In genomic region chrX:1944245-1945114, dm6 we compare ENCODE assay signal across 1 fruit fly cellular context.
TF ChIP-seq lines count a peak whose summit lies in the region.

No protein-coding gene starts in this region.

TF ChIP-seq in whole organism, embryonic, 481 proteins besides CTCF, POLR2A, EP300 and RAD21 (continued from another document and continues in another):
- TF ChIP-seq Poxn (GFP tag; IDR thresholded peaks at IDR 0.05; lab: Robert Waterston, UW) (peak; percentile 22; the same call in 1 of the 2 replicates), CG2116 (GFP tag; optimal IDR thresholded peaks at IDR 0.05; lab: Kevin White, UChicago) (no peak), CG31388 (GFP tag; optimal IDR thresholded peaks at IDR 0.05; lab: Kevin White, UChicago) (no peak), CG15479 (GFP tag; optimal IDR thresholded peaks at IDR 0.05; lab: Kevin White, UChicago) (no peak), Scr (GFP tag; IDR thresholded peaks at IDR 0.05; lab: Robert Waterston, UW; ENCODE audit: partially characterized antibody) (no peak), dmrt11E (tag; optimal IDR thresholded peaks at IDR 0.05; lab: Kevin White, UChicago) (peak; percentile 40), ato (GFP tag; IDR thresholded peaks at IDR 0.05; lab: Robert Waterston, UW; ENCODE audit: partially characterized antibody) (no peak), lilli (GFP tag; optimal IDR thresholded peaks at IDR 0.05; lab: Kevin White, UChicago) (peak; percentile 42), CG34422 (GFP tag; IDR thresholded peaks at IDR 0.05; lab: Robert Waterston, UW) (peak; percentile 40; the same call in 2 of the 3 replicates), pita (GFP tag; optimal IDR thresholded peaks at IDR 0.05; lab: Kevin White, UChicago) (no peak), CG6791 (GFP tag; IDR thresholded peaks at IDR 0.05; lab: Robert Waterston, UW; ENCODE audit: partially characterized antibody) (no peak), CG3281 (GFP tag; optimal IDR thresholded peaks at IDR 0.05; lab: Kevin White, UChicago) (peak; percentile 35), CG15073 (GFP tag; optimal IDR thresholded peaks at IDR 0.05; lab: Kevin White, UChicago) (no peak), CG14050 (GFP tag; IDR thresholded peaks at IDR 0.05; lab: Robert Waterston, UW) (peak; percentile 31; the same call in 1 of the 3 replicates), CG12219 (GFP tag; optimal IDR thresholded peaks at IDR 0.05; lab: Kevin White, UChicago) (peak; percentile 30), pfk (GFP tag; optimal IDR thresholded peaks at IDR 0.05; lab: Kevin White, UChicago) (no peak), unpg (GFP tag; optimal IDR thresholded peaks at IDR 0.05; lab: Kevin White, UChicago) (peak; percentile 74), Doc2 (GFP tag; IDR thresholded peaks at IDR 0.05; lab: Robert Waterston, UW) (no peak), CG13123 (GFP tag; optimal IDR thresholded peaks at IDR 0.05; lab: Kevin White, UChicago) (peak; percentile 11), CG2678 (tag; optimal IDR thresholded peaks at IDR 0.05; lab: Kevin White, UChicago) (peak; percentile 60), jigr1 (GFP tag; IDR thresholded peaks at IDR 0.05; lab: Robert Waterston, UW) (0 out of 3 replicates have a peak, but pooled peaks have one; percentile 20), psq (GFP tag; optimal IDR thresholded peaks at IDR 0.05; lab: Kevin White, UChicago) (no peak), CG6854 (GFP tag; optimal IDR thresholded peaks at IDR 0.05; lab: Kevin White, UChicago) (no peak), nau (GFP tag; optimal IDR thresholded peaks at IDR 0.05; lab: Kevin White, UChicago) (no peak), Lhr (GFP tag; optimal IDR thresholded peaks at IDR 0.05; lab: Kevin White, UChicago) (no peak), CG3847 (GFP tag; IDR thresholded peaks at IDR 0.05; lab: Robert Waterston, UW) (peak; percentile 39; the same call in 1 of the 2 replicates), D19B (GFP tag; optimal IDR thresholded peaks at IDR 0.05; lab: Kevin White, UChicago) (no peak), lmd (GFP tag; IDR thresholded peaks at IDR 0.05; lab: Robert Waterston, UW) (peak; percentile 78), abd-A (tag; optimal IDR thresholded peaks at IDR 0.05; lab: Kevin White, UChicago) (peak; percentile 5), jing (GFP tag; optimal IDR thresholded peaks at IDR 0.05; lab: Kevin White, UChicago) (peak; percentile 9), sob (GFP tag; IDR thresholded peaks at IDR 0.05; lab: Robert Waterston, UW) (peak; percentile 54), scrt (GFP tag; optimal IDR thresholded peaks at IDR 0.05; lab: Kevin White, UChicago) (peak; percentile 46), sens-2 (GFP tag; IDR thresholded peaks at IDR 0.05; lab: Robert Waterston, UW) (no peak), CG12155 (GFP tag; optimal IDR thresholded peaks at IDR 0.05; lab: Kevin White, UChicago) (peak; percentile 35), CG8388 (GFP tag; optimal IDR thresholded peaks at IDR 0.05; lab: Kevin White, UChicago) (peak; percentile 62), CG14667 (GFP tag; IDR thresholded peaks at IDR 0.05; lab: Robert Waterston, UW) (peak; percentile 49), phol (tag; optimal IDR thresholded peaks at IDR 0.05; lab: Kevin White, UChicago) (peak; percentile 43), grau (tag; optimal IDR thresholded peaks at IDR 0.05; lab: Kevin White, UChicago) (peak; percentile 52), CG31224 (GFP tag; IDR thresholded peaks at IDR 0.05; lab: Robert Waterston, UW) (peak; percentile 40; the same call in 1 of the 2 replicates), CG7963 (GFP tag; IDR thresholded peaks at IDR 0.05; lab: Robert Waterston, UW; ENCODE audit: partially characterized antibody) (no peak), tap (tag; optimal IDR thresholded peaks at IDR 0.05; lab: Kevin White, UChicago) (no peak), HmgD (GFP tag; optimal IDR thresholded peaks at IDR 0.05; lab: Kevin White, UChicago) (no peak), CG11398 (GFP tag; optimal IDR thresholded peaks at IDR 0.05; lab: Kevin White, UChicago) (no peak), pb (GFP tag; optimal IDR thresholded peaks at IDR 0.05; lab: Kevin White, UChicago) (no peak), fu2 (GFP tag; optimal IDR thresholded peaks at IDR 0.05; lab: Kevin White, UChicago) (peak; percentile 42), CG8281 (tag; optimal IDR thresholded peaks at IDR 0.05; lab: Kevin White, UChicago) (no peak), CG14860 (GFP tag; IDR thresholded peaks at IDR 0.05; lab: Robert Waterston, UW; ENCODE audit: partially characterized antibody) (0 out of 3 replicates have a peak, but pooled peaks have one; percentile 11), CG11085 (GFP tag; IDR thresholded peaks at IDR 0.05; lab: Robert Waterston, UW) (peak; percentile 35; the same call in 1 of the 2 replicates), Atf3 (GFP tag; optimal IDR thresholded peaks at IDR 0.05; lab: Kevin White, UChicago) (peak; percentile 38), fd3F (GFP tag; optimal IDR thresholded peaks at IDR 0.05; lab: Kevin White, UChicago) (no peak), CG16779 (GFP tag; IDR thresholded peaks at IDR 0.05; lab: Robert Waterston, UW) (no peak), CG8478 (optimal IDR thresholded peaks at IDR 0.05; lab: Kevin White, UChicago) (no peak), grn (GFP tag; optimal IDR thresholded peaks at IDR 0.05; lab: Kevin White, UChicago) (no peak), HHEX (GFP tag; optimal IDR thresholded peaks at IDR 0.05; lab: Kevin White, UChicago) (no peak), zfh1 (GFP tag; IDR thresholded peaks at IDR 0.05; lab: Robert Waterston, UW) (peak; percentile 63; the same call in 2 of the 3 replicates), Bdp1 (GFP tag; optimal IDR thresholded peaks at IDR 0.05; lab: Kevin White, UChicago) (no peak), fd96Cb (tag; optimal IDR thresholded peaks at IDR 0.05; lab: Kevin White, UChicago) (peak; percentile 67), CG5953 (GFP tag; IDR thresholded peaks at IDR 0.05; lab: Robert Waterston, UW) (0 out of 2 replicates have a peak, but pooled peaks have one; percentile 38), CG9817 (tag; optimal IDR thresholded peaks at IDR 0.05; lab: Kevin White, UChicago) (peak; percentile 52), gsb-n (tag; optimal IDR thresholded peaks at IDR 0.05; lab: Kevin White, UChicago) (peak; percentile 27), sd (tag; optimal IDR thresholded peaks at IDR 0.05; lab: Kevin White, UChicago) (peak; percentile 22), danr (GFP tag; IDR thresholded peaks at IDR 0.05; lab: Robert Waterston, UW) (peak; percentile 41; the same call in 1 of the 2 replicates), CG32772 (GFP tag; IDR thresholded peaks at IDR 0.05; lab: Robert Waterston, UW) (peak; percentile 45), E2f1 (GFP tag; IDR thresholded peaks at IDR 0.05; lab: Robert Waterston, UW) (peak; percentile 14; the same call in 1 of the 2 replicates), CG12104 (GFP tag; optimal IDR thresholded peaks at IDR 0.05; lab: Kevin White, UChicago) (no peak), YL-1 (GFP tag; optimal IDR thresholded peaks at IDR 0.05; lab: Kevin White, UChicago) (no peak), Oaz (GFP tag; IDR thresholded peaks at IDR 0.05; lab: Robert Waterston, UW) (no peak), CG9876 (GFP tag; optimal IDR thresholded peaks at IDR 0.05; lab: Kevin White, UChicago) (peak; percentile 22), CG18476 (GFP tag; optimal IDR thresholded peaks at IDR 0.05; lab: Kevin White, UChicago) (no peak), CG9609 (GFP tag; optimal IDR thresholded peaks at IDR 0.05; lab: Kevin White, UChicago) (peak; percentile 55), sna (GFP tag; IDR thresholded peaks at IDR 0.05; lab: Robert Waterston, UW; ENCODE audit: partially characterized antibody) (no peak), ci (GFP tag; IDR thresholded peaks at IDR 0.05; lab: Robert Waterston, UW) (peak; percentile 73; the same call in 2 of the 3 replicates), hkb (optimal IDR thresholded peaks at IDR 0.05; lab: Kevin White, UChicago) (no peak), hkb (GFP tag; IDR thresholded peaks at IDR 0.05; lab: Robert Waterston, UW) (peak; percentile 56), ac (GFP tag; optimal IDR thresholded peaks at IDR 0.05; lab: Kevin White, UChicago) (no peak), CG12744 (GFP tag; optimal IDR thresholded peaks at IDR 0.05; lab: Kevin White, UChicago) (no peak), CG14014 (GFP tag; IDR thresholded peaks at IDR 0.05; lab: Robert Waterston, UW) (peak; percentile 51; the same call in 1 of the 2 replicates), caup (GFP tag; optimal IDR thresholded peaks at IDR 0.05; lab: Kevin White, UChicago; ENCODE audit: severe bottlenecking) (no peak), toy (GFP tag; IDR thresholded peaks at IDR 0.05; lab: Robert Waterston, UW) (no peak), CG11723 (GFP tag; optimal IDR thresholded peaks at IDR 0.05; lab: Kevin White, UChicago) (no peak), kah (GFP tag; optimal IDR thresholded peaks at IDR 0.05; lab: Kevin White, UChicago) (no peak), CG13894 (tag; optimal IDR thresholded peaks at IDR 0.05; lab: Kevin White, UChicago) (peak; percentile 47), CG17385 (GFP tag; optimal IDR thresholded peaks at IDR 0.05; lab: Kevin White, UChicago) (no peak), CG16815 (GFP tag; optimal IDR thresholded peaks at IDR 0.05; lab: Kevin White, UChicago) (peak; percentile 2), CG3163 (GFP tag; optimal IDR thresholded peaks at IDR 0.05; lab: Kevin White, UChicago) (no peak), Ets65A (GFP tag; lab: Kevin White, UChicago) (peak; percentile 93), Lpt (GFP tag; optimal IDR thresholded peaks at IDR 0.05; lab: Kevin White, UChicago) (no peak), CG6272 (GFP tag; IDR thresholded peaks at IDR 0.05; lab: Robert Waterston, UW) (peak; percentile 54; the same call in 1 of the 2 replicates), CG17186 (GFP tag; optimal IDR thresholded peaks at IDR 0.05; lab: Kevin White, UChicago) (no peak), esg (GFP tag; conservative IDR thresholded peaks at IDR 0.05; lab: Robert Waterston, UW) (peak; percentile 57; the same call in 1 of the 2 replicates), tup (GFP tag; optimal IDR thresholded peaks at IDR 0.05; lab: Kevin White, UChicago) (no peak), zen2 (GFP tag; IDR thresholded peaks at IDR 0.05; lab: Robert Waterston, UW; ENCODE audit: partially characterized antibody) (no peak), CG8089 (GFP tag; optimal IDR thresholded peaks at IDR 0.05; lab: Kevin White, UChicago) (peak; percentile 16), nmo (GFP tag; optimal IDR thresholded peaks at IDR 0.05; lab: Kevin White, UChicago) (peak; percentile 14), nerfin-2 (GFP tag; IDR thresholded peaks at IDR 0.05; lab: Robert Waterston, UW; ENCODE audit: partially characterized antibody) (no peak), ranshi (GFP tag; IDR thresholded peaks at IDR 0.05; lab: Robert Waterston, UW) (peak; percentile 69), trem (tag; optimal IDR thresholded peaks at IDR 0.05; lab: Kevin White, UChicago) (no peak), CG7556 (GFP tag; optimal IDR thresholded peaks at IDR 0.05; lab: Kevin White, UChicago) (no peak), CG1529 (GFP tag; optimal IDR thresholded peaks at IDR 0.05; lab: Kevin White, UChicago) (no peak), CG32532 (GFP tag; IDR thresholded peaks at IDR 0.05; lab: Robert Waterston, UW) (peak; percentile 64), klu (GFP tag; IDR thresholded peaks at IDR 0.05; lab: Robert Waterston, UW) (0 out of 2 replicates have a peak, but pooled peaks have one; percentile 24), wdn (GFP tag; IDR thresholded peaks at IDR 0.05; lab: Robert Waterston, UW) (peak; percentile 55; the same call in 1 of the 2 replicates), eyg (GFP tag; optimal IDR thresholded peaks at IDR 0.05; lab: Kevin White, UChicago) (no peak), Hr3 (GFP tag; optimal IDR thresholded peaks at IDR 0.05; lab: Kevin White, UChicago) (peak; percentile 20), sc (optimal IDR thresholded peaks at IDR 0.05; lab: Kevin White, UChicago) (no peak), sc (GFP tag; optimal IDR thresholded peaks at IDR 0.05; lab: Kevin White, UChicago) (no peak), bowl (GFP tag; IDR thresholded peaks at IDR 0.05; lab: Robert Waterston, UW) (no peak), da (GFP tag; optimal IDR thresholded peaks at IDR 0.05; lab: Kevin White, UChicago) (no peak), Nf-YB (GFP tag; optimal IDR thresholded peaks at IDR 0.05; lab: Kevin White, UChicago) (no peak), CG17912 (GFP tag; optimal IDR thresholded peaks at IDR 0.05; lab: Kevin White, UChicago) (no peak), vvl (GFP tag; IDR thresholded peaks at IDR 0.05; lab: Robert Waterston, UW) (peak; percentile 44; the same call in 1 of the 2 replicates), Dfd (GFP tag; optimal IDR thresholded peaks at IDR 0.05; lab: Kevin White, UChicago) (no peak), vfl (GFP tag; optimal IDR thresholded peaks at IDR 0.05; lab: Kevin White, UChicago) (peak; percentile 24), bab2 (GFP tag; optimal IDR thresholded peaks at IDR 0.05; lab: Kevin White, UChicago) (peak; percentile 9), stwl (tag; optimal IDR thresholded peaks at IDR 0.05; lab: Kevin White, UChicago) (no peak), ERR (GFP tag; optimal IDR thresholded peaks at IDR 0.05; lab: Kevin White, UChicago) (peak; percentile 10), crc (GFP tag; optimal IDR thresholded peaks at IDR 0.05; lab: Kevin White, UChicago) (no peak), gcm (GFP tag; optimal IDR thresholded peaks at IDR 0.05; lab: Kevin White, UChicago) (no peak), dati (GFP tag; IDR thresholded peaks at IDR 0.05; lab: Robert Waterston, UW) (0 out of 2 replicates have a peak, but pooled peaks have one; percentile 4), NK7.1 (GFP tag; optimal IDR thresholded peaks at IDR 0.05; lab: Kevin White, UChicago) (no peak), CG10431 (GFP tag; optimal IDR thresholded peaks at IDR 0.05; lab: Kevin White, UChicago) (peak; percentile 93), CG12942 (GFP tag; optimal IDR thresholded peaks at IDR 0.05; lab: Kevin White, UChicago) (peak; percentile 31), zfh2 (GFP tag; optimal IDR thresholded peaks at IDR 0.05; lab: Kevin White, UChicago) (peak; percentile 58), fd64A (GFP tag; optimal IDR thresholded peaks at IDR 0.05; lab: Kevin White, UChicago) (no peak), CG3995 (GFP tag; optimal IDR thresholded peaks at IDR 0.05; lab: Kevin White, UChicago) (peak; percentile 31), gem (tag; optimal IDR thresholded peaks at IDR 0.05; lab: Kevin White, UChicago) (peak; percentile 72), CG11695 (GFP tag; IDR thresholded peaks at IDR 0.05; lab: Robert Waterston, UW) (peak; percentile 47; the same call in 2 of the 3 replicates), Bgb (GFP tag; IDR thresholded peaks at IDR 0.05; lab: Robert Waterston, UW; ENCODE audit: partially characterized antibody) (no peak), HLH54F (GFP tag; optimal IDR thresholded peaks at IDR 0.05; lab: Kevin White, UChicago) (peak; percentile 39), schlank (tag; optimal IDR thresholded peaks at IDR 0.05; lab: Kevin White, UChicago) (no peak)
